Worm (Caenorhabditis elegans) whole organism, young adult: ENCODE results near the gene R05G9.3.

Experiments
- B0336.3 ChIP-seq: fragments of 200-800 bp; sonication (Bioruptor generic); IDR thresholded peaks from 2 replicates; pipeline ENCODE4 v1.3.6; 2022; ENCODE audit warnings: missing genetic modification characterization, missing compliant biosample characterization
- Y53G8AR.9 ChIP-seq: fragments of 200-800 bp; sonication (Bioruptor generic); conservative IDR thresholded peaks from 2 replicates; pipeline ENCODE4 v1.3.6; 2022; ENCODE audit warnings: missing genetic modification reagents, missing genetic modification characterization, missing compliant biosample characterization
- Y67H2A.10 ChIP-seq: fragments of 200-800 bp; sonication (Bioruptor generic); conservative IDR thresholded peaks from 2 replicates; pipeline ENCODE4 v1.3.6; 2022; ENCODE audit warnings: missing genetic modification reagents, missing genetic modification characterization, missing compliant biosample characterization
- akir-1 ChIP-seq: fragments of 200-800 bp; sonication (Bioruptor generic); optimal IDR thresholded peaks from 2 replicates; lab custom pipeline; 2018; ENCODE audit warnings: mild to moderate bottlenecking, missing genetic modification characterization, moderate library complexity, missing compliant biosample characterization
- aptf-3 ChIP-seq: fragments of 200-800 bp; sonication (Bioruptor generic); IDR thresholded peaks from 2 replicates; pipeline ENCODE4 v1.3.6; 2022; ENCODE audit warnings: missing genetic modification characterization, missing compliant biosample characterization
- bed-1 ChIP-seq: fragments of 200-800 bp; sonication (Bioruptor generic); IDR thresholded peaks from 2 replicates; pipeline ENCODE4 v1.3.6; 2022; ENCODE audit warnings: missing genetic modification reagents, missing genetic modification characterization, missing compliant biosample characterization
- ccch-3 ChIP-seq: fragments of 200-800 bp; sonication (Bioruptor generic); optimal IDR thresholded peaks from 2 replicates; lab custom pipeline; 2018; ENCODE audit warnings: mild to moderate bottlenecking, missing genetic modification characterization, missing compliant biosample characterization
- cebp-1 ChIP-seq, 2 experiments: fragments of 200-800 bp in 1 of 2; sonication (Bioruptor generic) in 1 of 2; sonication (generic microtip) in 1 of 2; IDR thresholded peaks in 1 of 2; optimal IDR thresholded peaks in 1 of 2; 2 replicates each; pipeline versions ENCODE4 v1.3.6 to Lab custom; 2017 to 2022; ENCODE audit warnings: missing compliant biosample characterization in 2 of 2, missing genetic modification characterization in 2 of 2, mild to moderate bottlenecking in 1 of 2, missing genetic modification reagents in 1 of 2, moderate library complexity in 1 of 2
- ceh-27 ChIP-seq: fragments of 200-800 bp; sonication (Bioruptor generic); optimal IDR thresholded peaks from 2 replicates; lab custom pipeline; 2018; ENCODE audit warnings: mild to moderate bottlenecking, missing genetic modification characterization, moderate library complexity, missing compliant biosample characterization
- ceh-40 ChIP-seq: fragments of 200-800 bp; sonication (Bioruptor generic); IDR thresholded peaks from 2 replicates; pipeline ENCODE4 v1.3.6; 2022; ENCODE audit warnings: missing genetic modification characterization, missing compliant biosample characterization
- ceh-91 ChIP-seq: fragments of 200-800 bp; sonication (Bioruptor generic); IDR thresholded peaks from 2 replicates; pipeline ENCODE4 v1.3.6; 2022; ENCODE audit warnings: missing genetic modification reagents, missing genetic modification characterization, missing compliant biosample characterization
- chd-7 ChIP-seq: sonication (generic microtip); optimal IDR thresholded peaks from 2 replicates; lab custom pipeline; 2016; ENCODE audit warnings: mild to moderate bottlenecking, missing genetic modification characterization, moderate library complexity, missing compliant biosample characterization
- dox-1 ChIP-seq: fragments of 200-800 bp; sonication (Bioruptor generic); IDR thresholded peaks from 2 replicates; pipeline ENCODE4 v1.3.6; 2022; ENCODE audit warnings: missing genetic modification reagents, missing genetic modification characterization, missing compliant biosample characterization
- dpff-1 ChIP-seq: sonication (generic microtip); optimal IDR thresholded peaks from 2 replicates; lab custom pipeline; 2017; ENCODE audit warnings: mild to moderate bottlenecking, missing genetic modification characterization, missing compliant biosample characterization
- ets-4 ChIP-seq: fragments of 200-800 bp; sonication (Bioruptor generic); optimal IDR thresholded peaks from 2 replicates; lab custom pipeline; 2018; ENCODE audit warnings: mild to moderate bottlenecking, missing genetic modification characterization, missing compliant biosample characterization
- fkh-3 ChIP-seq: sonication (generic microtip); optimal IDR thresholded peaks from 2 replicates; lab custom pipeline; 2016; ENCODE audit warnings: mild to moderate bottlenecking, missing genetic modification characterization, missing compliant biosample characterization
- hlh-12 ChIP-seq: sonication (generic microtip); optimal IDR thresholded peaks from 2 replicates; lab custom pipeline; 2016; ENCODE audit warnings: missing genetic modification characterization, missing compliant biosample characterization
- hmg-1.2 ChIP-seq: fragments of 200-800 bp; sonication (Bioruptor generic); IDR thresholded peaks from 2 replicates; pipeline ENCODE4 v1.3.6; 2022; ENCODE audit warnings: missing genetic modification reagents, missing genetic modification characterization, missing compliant biosample characterization
- hrde-1 ChIP-seq: sonication (generic microtip); optimal IDR thresholded peaks from 2 replicates; lab custom pipeline; 2016; ENCODE audit warnings: missing genetic modification characterization, mild to moderate bottlenecking, missing compliant biosample characterization, moderate library complexity, missing genotype, missing genetic modification reagents, borderline replicate concordance
- let-607 ChIP-seq, 2 experiments: fragments of 200-800 bp in 1 of 2; sonication (Bioruptor generic) in 1 of 2; sonication (generic microtip) in 1 of 2; optimal IDR thresholded peaks; 2 replicates each; lab custom pipeline; 2016 to 2018; ENCODE audit warnings: mild to moderate bottlenecking in 2 of 2, missing compliant biosample characterization in 2 of 2, missing genetic modification characterization in 2 of 2, moderate library complexity in 2 of 2, missing genotype in 1 of 2
- madf-3 ChIP-seq: fragments of 200-800 bp; sonication (Bioruptor generic); IDR thresholded peaks from 2 replicates; pipeline ENCODE4 v1.3.6; 2022; ENCODE audit warnings: missing genetic modification reagents, missing genetic modification characterization, missing compliant biosample characterization
- madf-8 ChIP-seq: fragments of 200-800 bp; sonication (Bioruptor generic); conservative IDR thresholded peaks from 2 replicates; pipeline ENCODE4 v1.3.6; 2022; ENCODE audit warnings: missing genetic modification reagents, missing genetic modification characterization, missing compliant biosample characterization
- mel-28 ChIP-seq: sonication (generic microtip); optimal IDR thresholded peaks from 2 replicates; lab custom pipeline; 2016; ENCODE audit warnings: borderline replicate concordance, mild to moderate bottlenecking, missing genetic modification characterization, missing compliant biosample characterization
- mes-4 ChIP-seq: sonication (generic microtip); optimal IDR thresholded peaks from 2 replicates; lab custom pipeline; 2016; ENCODE audit warnings: missing genotype, missing genetic modification characterization, missing compliant biosample characterization
- nfya-2 ChIP-seq: fragments of 200-800 bp; sonication (Bioruptor generic); IDR thresholded peaks from 2 replicates; pipeline ENCODE4 v1.3.6; 2022; ENCODE audit warnings: missing genetic modification reagents, missing genetic modification characterization, missing compliant biosample characterization
- nfyb-1 ChIP-seq: fragments of 200-800 bp; sonication (Bioruptor generic); IDR thresholded peaks from 2 replicates; pipeline ENCODE4 v1.3.6; 2022; ENCODE audit warnings: missing genetic modification reagents, missing genetic modification characterization, missing compliant biosample characterization
- nhr-27 ChIP-seq: fragments of 200-800 bp; sonication (Bioruptor generic); optimal IDR thresholded peaks from 2 replicates; lab custom pipeline; 2018; ENCODE audit warnings: mild to moderate bottlenecking, missing genetic modification characterization, moderate library complexity, missing compliant biosample characterization
- rcor-1 ChIP-seq: fragments of 200-800 bp; sonication (Bioruptor generic); IDR thresholded peaks from 2 replicates; pipeline ENCODE4 v1.3.6; 2022; ENCODE audit warnings: missing genetic modification reagents, missing genetic modification characterization, missing compliant biosample characterization
- snpc-1.1 ChIP-seq: sonication (generic microtip); optimal IDR thresholded peaks from 2 replicates; lab custom pipeline; 2017; ENCODE audit warnings: missing genetic modification characterization, mild to moderate bottlenecking, missing compliant biosample characterization, antibody characterized with exemption, moderate library complexity, missing genotype, missing genetic modification reagents; ENCODE audit not compliant: insufficient read depth
- snpc-1.3 ChIP-seq: sonication (generic microtip); optimal IDR thresholded peaks from 2 replicates; lab custom pipeline; 2017; ENCODE audit warnings: missing genetic modification characterization, mild to moderate bottlenecking, missing compliant biosample characterization, antibody characterized with exemption, moderate library complexity, missing genotype, missing genetic modification reagents; ENCODE audit not compliant: insufficient read depth
- snpc-3.4 ChIP-seq: sonication (generic microtip); optimal IDR thresholded peaks from 2 replicates; lab custom pipeline; 2017; ENCODE audit warnings: missing genetic modification characterization, mild to moderate bottlenecking, missing compliant biosample characterization, antibody characterized with exemption, moderate library complexity, missing genotype, missing genetic modification reagents
- snpc-4 ChIP-seq, 5 experiments: fragments of 150-350 bp in 1 of 5; sonication (generic microtip) in 4 of 5; optimal IDR thresholded peaks; 2 replicates each; lab custom pipeline; 2014 to 2018; ENCODE audit warnings: missing genetic modification characterization in 5 of 5, missing biosample characterization in 3 of 5, antibody characterized with exemption in 2 of 5, mild to moderate bottlenecking in 2 of 5, missing compliant biosample characterization in 2 of 5, missing genotype in 2 of 5, moderate library complexity in 2 of 5, missing genetic modification reagents in 1 of 5
- sptf-2 ChIP-seq: fragments of 200-800 bp; sonication (Bioruptor generic); optimal IDR thresholded peaks from 2 replicates; lab custom pipeline; 2018; ENCODE audit warnings: mild to moderate bottlenecking, missing genetic modification characterization, missing compliant biosample characterization
- tbp1 ChIP-seq: fragments of 200-800 bp; sonication (Bioruptor generic); optimal IDR thresholded peaks from 2 replicates; lab custom pipeline; 2018; ENCODE audit warnings: mild to moderate bottlenecking, missing genetic modification characterization, missing compliant biosample characterization
- tlf-1 ChIP-seq: fragments of 200-800 bp; sonication (Bioruptor generic); optimal IDR thresholded peaks from 2 replicates; lab custom pipeline; 2018; ENCODE audit warnings: mild to moderate bottlenecking, missing genetic modification characterization, missing compliant biosample characterization
- ztf-22 ChIP-seq: fragments of 200-800 bp; sonication (Bioruptor generic); optimal IDR thresholded peaks from 2 replicates; lab custom pipeline; 2018; ENCODE audit warnings: mild to moderate bottlenecking, missing genetic modification characterization, moderate library complexity, missing compliant biosample characterization
- ztf-25 ChIP-seq: fragments of 200-800 bp; sonication (Bioruptor generic); IDR thresholded peaks from 2 replicates; pipeline ENCODE4 v1.3.6; 2022; ENCODE audit warnings: missing genetic modification reagents, missing genetic modification characterization, missing compliant biosample characterization
- ztf-28 ChIP-seq: fragments of 200-800 bp; sonication (Bioruptor generic); IDR thresholded peaks from 2 replicates; pipeline ENCODE4 v1.3.6; 2022; ENCODE audit warnings: missing genetic modification reagents, missing genetic modification characterization, missing compliant biosample characterization
- ztf-3 ChIP-seq: fragments of 200-800 bp; sonication (Bioruptor generic); optimal IDR thresholded peaks from 2 replicates; lab custom pipeline; 2018; ENCODE audit warnings: mild to moderate bottlenecking, missing genetic modification characterization, missing compliant biosample characterization
- ztf-6 ChIP-seq: fragments of 200-800 bp; sonication (Bioruptor generic); IDR thresholded peaks from 2 replicates; pipeline ENCODE4 v1.3.6; 2022; ENCODE audit warnings: missing genetic modification reagents, missing genetic modification characterization, missing compliant biosample characterization

Gene R05G9.3

DNA sequence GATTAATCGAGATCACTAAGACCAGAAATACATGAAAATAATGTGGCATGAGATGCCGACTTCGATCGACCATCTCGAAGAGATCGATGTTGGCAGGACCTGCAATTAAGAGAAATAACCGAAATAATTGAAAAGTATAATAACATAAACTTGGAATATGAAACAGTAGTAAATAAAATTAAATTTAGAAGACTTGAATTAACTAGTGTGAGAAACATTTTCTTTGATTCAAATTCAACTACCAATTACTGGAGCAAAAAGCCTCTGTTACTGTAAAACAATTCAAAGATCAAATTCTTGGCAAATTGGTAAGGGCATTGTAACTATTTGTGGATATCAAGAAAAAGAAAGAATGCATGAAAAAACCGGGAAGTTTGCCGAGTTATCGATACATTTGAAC lies 12.6 kb upstream of the R05G9.3 start, which contains the start of gene R05G9R.1:
Gene R05G9R.1 (minus strand): TSS at position 101 of the 400 bp plus-strand sequence.
- TF ChIP-seq aptf-3 (GFP tag; lab: Robert Waterston, UW) (no peak), madf-3 (GFP tag; lab: Robert Waterston, UW) (no peak), ceh-27 (GFP tag; lab: Kevin White, UChicago) (no peak), snpc-1.3 (no peak), mes-4 (tag; lab: Kevin White, UChicago) (no peak), snpc-3.4 (no peak), fkh-3 (no peak), ztf-6 (GFP tag; lab: Robert Waterston, UW) (no peak), madf-8 (GFP tag; lab: Robert Waterston, UW) (no peak), ceh-40 (GFP tag; lab: Robert Waterston, UW) (no peak), chd-7 (no peak), nhr-27 (no peak)

DNA sequence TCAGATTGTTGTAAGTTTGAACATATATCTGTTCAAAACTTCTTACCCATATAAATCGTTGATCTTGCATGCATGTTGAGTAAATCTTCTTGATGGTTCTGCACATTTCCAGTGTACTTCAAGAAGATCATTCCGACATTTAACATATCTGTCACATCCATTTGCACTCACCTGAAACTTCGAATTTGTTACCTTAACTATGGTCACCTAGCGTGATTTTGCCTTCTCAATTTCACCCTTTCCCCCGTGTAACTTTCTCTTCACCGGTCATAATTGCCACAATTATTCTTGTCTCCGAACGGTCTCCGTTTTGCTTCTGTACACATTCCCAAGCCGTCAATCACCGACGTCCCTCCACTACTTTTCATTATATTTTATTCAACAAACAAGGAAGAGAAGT lies 12.0 kb upstream of the R05G9.3 start:
- TF ChIP-seq madf-3 (GFP tag; lab: Robert Waterston, UW), result no peak
- TF ChIP-seq B0336.3 (GFP tag; lab: Robert Waterston, UW), result no peak
- no peak for TF ChIP-seq Y67H2A.10 (GFP tag; lab: Robert Waterston, UW)
- no peak for TF ChIP-seq Y53G8AR.9 (GFP tag; lab: Robert Waterston, UW)
- TF ChIP-seq ceh-27 (GFP tag; lab: Kevin White, UChicago), result no peak
- no peak for TF ChIP-seq nhr-27
- no peak for TF ChIP-seq ztf-22 (GFP tag; lab: Kevin White, UChicago)
- no peak for TF ChIP-seq tlf-1 (GFP tag; lab: Kevin White, UChicago)
- TF ChIP-seq ets-4 (GFP tag; lab: Kevin White, UChicago), result no peak
- no peak for TF ChIP-seq mel-28 (tag; lab: Kevin White, UChicago)
- TF ChIP-seq snpc-1.1, result no peak
- TF ChIP-seq sptf-2, result no peak
- no peak for TF ChIP-seq nfyb-1 (GFP tag; lab: Robert Waterston, UW)
- TF ChIP-seq akir-1, result no peak
- no peak for TF ChIP-seq cebp-1 (GFP tag; IDR thresholded peaks at IDR 0.05; lab: Robert Waterston, UW)
- no peak for TF ChIP-seq cebp-1 (tag; optimal IDR thresholded peaks at IDR 0.05; lab: Kevin White, UChicago)
- TF ChIP-seq bed-1 (GFP tag; lab: Robert Waterston, UW), result no peak
- TF ChIP-seq tbp1, result no peak
- no peak for TF ChIP-seq ccch-3 (GFP tag; lab: Kevin White, UChicago)

ce11 chrII:6502826-6503225 lies 1.5 kb upstream of the R05G9.3 start, which contains the start of gene R05G9.1:
R05G9.1 (plus strand) TSS chrII:6503168.
- TF ChIP-seq nfyb-1 (GFP tag; lab: Robert Waterston, UW) (no peak), hmg-1.2 (GFP tag; lab: Robert Waterston, UW) (peak; percentile 66; the same call in 1 of the 2 replicates)

DNA sequence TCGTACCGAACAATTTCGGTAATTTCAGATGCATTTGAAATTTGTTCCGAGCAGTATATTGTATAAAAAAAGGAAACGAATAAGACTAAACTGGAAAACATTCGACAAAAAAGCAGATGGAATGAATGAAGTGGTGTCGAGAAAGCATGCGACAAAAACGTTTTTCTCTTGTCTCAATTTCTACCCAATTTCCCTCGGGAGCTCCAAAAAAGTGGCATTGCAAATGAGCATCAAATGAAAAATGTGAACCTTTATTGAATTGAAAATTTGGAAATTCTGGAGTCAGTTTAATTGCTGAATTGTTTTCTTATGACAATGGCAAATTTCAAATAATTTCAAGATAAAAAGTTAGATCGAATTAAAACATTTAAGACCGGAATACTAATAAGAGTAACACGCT lies 1.2 kb downstream of the R05G9.3 start, which contains the start of gene R05G9.5:
Gene R05G9.5 (minus strand): TSS at position 101 of the 400 bp plus-strand sequence.
- TF ChIP-seq dpff-1 (tag; lab: Kevin White, UChicago), result no peak
- TF ChIP-seq rcor-1 (GFP tag; lab: Robert Waterston, UW), result no peak
- TF ChIP-seq dox-1 (GFP tag; lab: Robert Waterston, UW), result no peak
- no peak for TF ChIP-seq bed-1 (GFP tag; lab: Robert Waterston, UW)
- TF ChIP-seq nfya-2 (GFP tag; lab: Robert Waterston, UW), result no peak
- no peak for TF ChIP-seq let-607 (tag; optimal IDR thresholded peaks at IDR 0.05; lab: Kevin White, UChicago)
- no peak for TF ChIP-seq ztf-28 (GFP tag; lab: Robert Waterston, UW)
- no peak for TF ChIP-seq nfyb-1 (GFP tag; lab: Robert Waterston, UW)
- TF ChIP-seq hlh-12 (tag; lab: Kevin White, UChicago), result no peak
- TF ChIP-seq snpc-4 (GFP tag; optimal IDR thresholded peaks at IDR 0.05; lab: Kevin White, UChicago), result no peak
- no peak for TF ChIP-seq snpc-4 (tag; optimal IDR thresholded peaks at IDR 0.05; lab: Kevin White, UChicago)
- no peak for TF ChIP-seq nhr-27
- TF ChIP-seq akir-1, result no peak
- no peak for TF ChIP-seq ceh-91 (GFP tag; lab: Robert Waterston, UW)
- no peak for TF ChIP-seq ztf-3
- TF ChIP-seq ztf-25 (GFP tag; lab: Robert Waterston, UW), result no peak
- no peak for TF ChIP-seq hrde-1 (tag; lab: Kevin White, UChicago)
- TF ChIP-seq, all 124 proteins: peak for 0
